Worm (Caenorhabditis elegans) whole organism, L3 larva: Measurements from ENCODE around the gene K07H8.11.

ENCODE experiments used
- R02D3.7 ChIP-seq: fragments of 150-350 bp; optimal IDR thresholded peaks from 2 replicates; lab custom pipeline; 2014; ENCODE audit warnings: missing biosample characterization, missing genetic modification characterization
- aly-2 ChIP-seq: fragments of 150-350 bp; optimal IDR thresholded peaks from 2 replicates; lab custom pipeline; 2014; ENCODE audit warnings: missing biosample characterization, missing genetic modification characterization
- ama-1 ChIP-seq: fragments of 150-350 bp; optimal IDR thresholded peaks from 2 replicates; lab custom pipeline; 2018
- ceh-16 ChIP-seq: sonication (generic microtip); optimal IDR thresholded peaks from 2 replicates; lab custom pipeline; 2017; ENCODE audit warnings: missing biosample characterization, missing genetic modification characterization
- ceh-28 ChIP-seq: fragments of 150-350 bp; optimal IDR thresholded peaks from 2 replicates; lab custom pipeline; 2014; ENCODE audit warnings: missing biosample characterization, missing genetic modification reagents, missing genetic modification characterization
- ceh-9 ChIP-seq: sonication (generic microtip); optimal IDR thresholded peaks from 2 replicates; lab custom pipeline; 2018; ENCODE audit warnings: missing biosample characterization, missing genetic modification characterization
- daf-12 ChIP-seq: fragments of 150-350 bp; optimal IDR thresholded peaks from 2 replicates; lab custom pipeline; 2014; ENCODE audit warnings: missing biosample characterization, missing genetic modification reagents, missing genetic modification characterization
- egl-27 ChIP-seq: sonication (generic microtip); optimal IDR thresholded peaks from 4 replicates; lab custom pipeline; 2017; ENCODE audit warnings: missing biosample characterization, missing genetic modification reagents, missing genetic modification characterization
- egl-5 ChIP-seq: fragments of 150-350 bp; optimal IDR thresholded peaks from 2 replicates; lab custom pipeline; 2017; ENCODE audit warnings: missing biosample characterization, missing genetic modification reagents, missing genetic modification characterization, inconsistent platforms
- elt-1 ChIP-seq: fragments of 150-350 bp; optimal IDR thresholded peaks from 2 replicates; lab custom pipeline; 2014; ENCODE audit warnings: missing biosample characterization, missing genetic modification characterization
- elt-2 ChIP-seq: sonication (generic microtip); optimal IDR thresholded peaks from 2 replicates; lab custom pipeline; 2016; ENCODE audit warnings: missing genetic modification reagents, mild to moderate bottlenecking, missing genetic modification characterization, missing compliant biosample characterization
- eor-1 ChIP-seq, 2 experiments: fragments of 150-350 bp; optimal IDR thresholded peaks; 2 replicates each; lab custom pipeline; 2014 to 2018; ENCODE audit warnings: missing biosample characterization in 2 of 2, missing genetic modification characterization in 2 of 2
- fkh-10 ChIP-seq: sonication (generic microtip); optimal IDR thresholded peaks from 2 replicates; lab custom pipeline; 2017; ENCODE audit warnings: missing biosample characterization, missing genetic modification reagents, missing genetic modification characterization
- fkh-2 ChIP-seq: fragments of 150-350 bp; optimal IDR thresholded peaks from 2 replicates; lab custom pipeline; 2014; ENCODE audit warnings: missing biosample characterization, missing genetic modification reagents, missing genetic modification characterization
- fos-1 ChIP-seq: fragments of 150-350 bp; optimal IDR thresholded peaks from 2 replicates; lab custom pipeline; 2014; ENCODE audit warnings: missing biosample characterization, missing genetic modification characterization
- hmg-11 ChIP-seq: sonication (generic microtip); optimal IDR thresholded peaks from 2 replicates; lab custom pipeline; 2016; ENCODE audit warnings: missing genetic modification characterization, missing compliant biosample characterization
- jun-1 ChIP-seq: fragments of 150-350 bp; optimal IDR thresholded peaks from 2 replicates; lab custom pipeline; 2014; ENCODE audit warnings: missing biosample characterization, missing genetic modification reagents, missing genetic modification characterization
- lin-15B ChIP-seq: fragments of 150-350 bp; optimal IDR thresholded peaks from 2 replicates; lab custom pipeline; 2014; ENCODE audit warnings: missing biosample characterization, missing genetic modification characterization
- lsy-12 ChIP-seq: sonication (generic microtip); optimal IDR thresholded peaks from 2 replicates; lab custom pipeline; 2016; ENCODE audit warnings: mild to moderate bottlenecking, missing genetic modification characterization, missing compliant biosample characterization
- mdl-1 ChIP-seq: fragments of 150-350 bp; optimal IDR thresholded peaks from 2 replicates; lab custom pipeline; 2014; ENCODE audit warnings: missing biosample characterization, missing genetic modification characterization
- mml-1 ChIP-seq: fragments of 150-350 bp; sonication (generic microtip); optimal IDR thresholded peaks from 3 replicates; lab custom pipeline; 2014; ENCODE audit warnings: missing biosample characterization, missing genetic modification characterization
- nfya-1 ChIP-seq: sonication (generic microtip); optimal IDR thresholded peaks from 2 replicates; lab custom pipeline; 2017; ENCODE audit warnings: missing genetic modification characterization, mild to moderate bottlenecking, missing compliant biosample characterization, antibody characterized with exemption, moderate library complexity; ENCODE audit not compliant: insufficient read depth
- nhr-11 ChIP-seq: fragments of 150-350 bp; optimal IDR thresholded peaks from 2 replicates; lab custom pipeline; 2014; ENCODE audit warnings: missing biosample characterization, missing genetic modification characterization
- nhr-12 ChIP-seq: fragments of 150-350 bp; optimal IDR thresholded peaks from 2 replicates; lab custom pipeline; 2014; ENCODE audit warnings: missing biosample characterization, missing genetic modification characterization
- nhr-23 ChIP-seq: fragments of 150-350 bp; optimal IDR thresholded peaks from 2 replicates; lab custom pipeline; 2014; ENCODE audit warnings: missing biosample characterization, missing genetic modification reagents, missing genetic modification characterization
- nhr-25 ChIP-seq: sonication (generic microtip); optimal IDR thresholded peaks from 2 replicates; lab custom pipeline; 2017; ENCODE audit warnings: missing biosample characterization, missing genetic modification characterization
- nhr-28 ChIP-seq: fragments of 150-350 bp; optimal IDR thresholded peaks from 2 replicates; lab custom pipeline; 2014; ENCODE audit warnings: missing biosample characterization, missing genetic modification characterization
- nhr-43 ChIP-seq: sonication (generic microtip); optimal IDR thresholded peaks from 2 replicates; lab custom pipeline; 2016; ENCODE audit warnings: mild to moderate bottlenecking, missing genetic modification characterization, missing compliant biosample characterization; ENCODE audit not compliant: poor library complexity, severe bottlenecking
- nhr-76 ChIP-seq: fragments of 150-350 bp; sonication (generic microtip); optimal IDR thresholded peaks from 5 replicates; lab custom pipeline; 2014; ENCODE audit warnings: missing biosample characterization, missing genetic modification characterization
- pha-4 ChIP-seq: fragments of 150-350 bp; optimal IDR thresholded peaks from 2 replicates; lab custom pipeline; 2014; ENCODE audit warnings: missing biosample characterization, missing genetic modification reagents, missing genetic modification characterization
- pqm-1 ChIP-seq: fragments of 150-350 bp; optimal IDR thresholded peaks from 2 replicates; lab custom pipeline; 2017; ENCODE audit warnings: missing biosample characterization, missing genetic modification characterization, inconsistent platforms
- skn-1 ChIP-seq: fragments of 150-350 bp; optimal IDR thresholded peaks from 2 replicates; lab custom pipeline; 2014; ENCODE audit warnings: missing biosample characterization, missing genetic modification characterization
- tbx-2 ChIP-seq: sonication (generic microtip); optimal IDR thresholded peaks from 2 replicates; lab custom pipeline; 2016; ENCODE audit warnings: mild to moderate bottlenecking, missing genetic modification characterization, missing compliant biosample characterization
- unc-39 ChIP-seq: sonication (generic microtip); optimal IDR thresholded peaks from 4 replicates; lab custom pipeline; 2017; ENCODE audit warnings: missing biosample characterization, missing genetic modification characterization
- unc-62 ChIP-seq: fragments of 150-350 bp; sonication (generic microtip); optimal IDR thresholded peaks from 4 replicates; lab custom pipeline; 2014; ENCODE audit warnings: missing biosample characterization, missing genetic modification reagents, missing genetic modification characterization
- zag-1 ChIP-seq: fragments of 150-350 bp; optimal IDR thresholded peaks from 2 replicates; lab custom pipeline; 2014; ENCODE audit warnings: missing biosample characterization, missing genetic modification characterization
- ztf-11 ChIP-seq: fragments of 150-350 bp; optimal IDR thresholded peaks from 2 replicates; lab custom pipeline; 2014; ENCODE audit warnings: missing biosample characterization, missing genetic modification characterization

The K07H8.11 gene

ce11 chrIV:8251346-8251745, 23.8 kb downstream of the K07H8.11 start:
- TF ChIP-seq ceh-16 (tag; lab: Kevin White, UChicago) (no peak), lsy-12 (no peak), skn-1 (tag; lab: Kevin White, UChicago) (no peak), zag-1 (tag; lab: Kevin White, UChicago) (no peak), nhr-23 (tag; lab: Kevin White, UChicago) (no peak), mdl-1 (no peak), fkh-2 (tag; lab: Kevin White, UChicago) (no peak), R02D3.7 (tag; lab: Kevin White, UChicago) (no peak), ceh-9 (tag; lab: Kevin White, UChicago) (no peak), nhr-25 (no peak), elt-2 (tag; lab: Kevin White, UChicago) (peak; percentile 82), nhr-12 (tag; lab: Kevin White, UChicago) (no peak), nhr-76 (tag; lab: Kevin White, UChicago) (no peak), eor-1 (tag; optimal IDR thresholded peaks at IDR 0.05; lab: Kevin White, UChicago) (no peak), pqm-1 (peak; percentile 71), unc-39 (tag; lab: Kevin White, UChicago) (no peak), lin-15B (no peak), nfya-1 (no peak), egl-27 (no peak), hmg-11 (tag; lab: Kevin White, UChicago) (no peak), daf-12 (tag; lab: Kevin White, UChicago) (no peak), pha-4 (tag; lab: Kevin White, UChicago) (no peak), jun-1 (tag; lab: Kevin White, UChicago) (peak; percentile 8), elt-1 (tag; lab: Kevin White, UChicago) (no peak), mml-1 (tag; lab: Kevin White, UChicago) (no peak), ama-1 (no peak), egl-5 (tag; lab: Kevin White, UChicago) (no peak)

- TF ChIP-seq nhr-12 (tag; lab: Kevin White, UChicago) = no peak
- peak; percentile 94 for TF ChIP-seq elt-1 (tag; lab: Kevin White, UChicago)
- TF ChIP-seq nhr-23 (tag; lab: Kevin White, UChicago) = peak; percentile 34
- TF ChIP-seq hmg-11 (tag; lab: Kevin White, UChicago) = no peak
These were observed 27.8 kb downstream of the K07H8.11 start for ce11 chrIV:8247341-8247740.

ce11 chrIV:8244112-8244511, 31.0 kb downstream of the K07H8.11 start, which contains the start of gene T09A12.1:
Gene T09A12.1 (plus strand): TSS chrIV:8244412.
- TF ChIP-seq ama-1 (no peak), tbx-2 (tag; lab: Kevin White, UChicago) (no peak), fkh-10 (GFP tag; lab: Kevin White, UChicago) (no peak), egl-27 (no peak), lsy-12 (no peak), hmg-11 (tag; lab: Kevin White, UChicago) (no peak), ceh-28 (tag; lab: Kevin White, UChicago) (no peak), mdl-1 (no peak)

ce11 chrIV:8243599-8243998, 31.5 kb downstream of the K07H8.11 start, which contains the start of gene T09A12.8:
Gene T09A12.8 (minus strand): TSS chrIV:8243699.
- TF ChIP-seq nfya-1 (no peak), unc-39 (tag; lab: Kevin White, UChicago) (no peak), nhr-43 (tag; lab: Kevin White, UChicago) (no peak), aly-2 (tag; lab: Kevin White, UChicago) (no peak), nhr-11 (no peak), unc-62 (no peak), ztf-11 (tag; lab: Kevin White, UChicago) (no peak), zag-1 (tag; lab: Kevin White, UChicago) (no peak), tbx-2 (tag; lab: Kevin White, UChicago) (no peak), lsy-12 (no peak), ama-1 (no peak), skn-1 (tag; lab: Kevin White, UChicago) (no peak), fos-1 (tag; lab: Kevin White, UChicago) (no peak), elt-1 (tag; lab: Kevin White, UChicago) (no peak), daf-12 (tag; lab: Kevin White, UChicago) (no peak), R02D3.7 (tag; lab: Kevin White, UChicago) (no peak), nhr-28 (tag; lab: Kevin White, UChicago) (no peak)
